Fruit fly (Drosophila melanogaster) whole organism, embryonic: ENCODE results near the gene Pnn.

Source experiments
- Antp ChIP-seq: fragments of 200-800 bp; sonication (Bioruptor generic); optimal IDR thresholded peaks from 3 replicates; lab custom pipeline; 2016; ENCODE audit warnings: missing biosample characterization, missing genetic modification characterization
- BtbVII ChIP-seq: fragments of 200-800 bp; sonication (Bioruptor generic); optimal IDR thresholded peaks from 3 replicates; lab custom pipeline; 2017; ENCODE audit warnings: missing biosample characterization, mild to moderate bottlenecking, missing genetic modification characterization
- CG10543 ChIP-seq: fragments of 200-800 bp; sonication (Bioruptor generic); optimal IDR thresholded peaks from 3 replicates; lab custom pipeline; 2017; ENCODE audit warnings: missing biosample characterization, mild to moderate bottlenecking, missing genetic modification characterization, moderate library complexity
- CG12236 ChIP-seq: fragments of 200-800 bp; sonication (Bioruptor generic); optimal IDR thresholded peaks from 2 replicates; lab custom pipeline; 2016; ENCODE audit warnings: missing biosample characterization, missing genetic modification characterization
- CG14014 ChIP-seq: fragments of 200-800 bp; sonication (Bioruptor generic); IDR thresholded peaks from 2 replicates; pipeline ENCODE4 v1.3.6; 2022; ENCODE audit warnings: missing biosample characterization, missing genetic modification characterization
- CG1529 ChIP-seq: fragments of 200-800 bp; sonication (Bioruptor generic); optimal IDR thresholded peaks from 3 replicates; lab custom pipeline; 2018; ENCODE audit warnings: missing biosample characterization, missing genetic modification characterization
- CG18764 ChIP-seq: fragments of 200-800 bp; sonication (Bioruptor generic); optimal IDR thresholded peaks from 3 replicates; lab custom pipeline; 2016; ENCODE audit warnings: missing biosample characterization, missing genetic modification characterization
- CG2129 ChIP-seq: fragments of 200-800 bp; sonication (Bioruptor generic); IDR thresholded peaks from 2 replicates; pipeline ENCODE4 v1.3.6; 2022; ENCODE audit warnings: missing biosample characterization, missing genetic modification characterization; ENCODE audit not compliant: partially characterized antibody
- CG2678 ChIP-seq: fragments of 200-800 bp; sonication (Bioruptor generic); optimal IDR thresholded peaks from 3 replicates; lab custom pipeline; 2019; ENCODE audit warnings: missing biosample characterization, mild to moderate bottlenecking, missing genetic modification characterization, moderate library complexity
- CG32772 ChIP-seq: fragments of 200-800 bp; sonication (Bioruptor generic); IDR thresholded peaks from 2 replicates; pipeline ENCODE4 v1.3.6; 2022; ENCODE audit warnings: missing biosample characterization, missing genetic modification characterization
- CG3281 ChIP-seq: fragments of 200-800 bp; sonication (Bioruptor generic); optimal IDR thresholded peaks from 3 replicates; lab custom pipeline; 2017; ENCODE audit warnings: missing biosample characterization, mild to moderate bottlenecking, missing genetic modification characterization
- CG3407 ChIP-seq: fragments of 200-800 bp; sonication (Bioruptor generic); optimal IDR thresholded peaks from 2 replicates; lab custom pipeline; 2018; ENCODE audit warnings: missing biosample characterization, mild to moderate bottlenecking, missing genetic modification characterization
- CG4820 ChIP-seq: fragments of 200-800 bp; sonication (Bioruptor generic); optimal IDR thresholded peaks from 3 replicates; lab custom pipeline; 2016; ENCODE audit warnings: missing biosample characterization, missing genetic modification characterization
- CG6689 ChIP-seq: fragments of 200-800 bp; sonication (Bioruptor generic); IDR thresholded peaks from 2 replicates; pipeline ENCODE4 v1.3.6; 2022; ENCODE audit warnings: missing biosample characterization, missing genetic modification characterization
- CG6791 ChIP-seq: fragments of 200-800 bp; sonication (Bioruptor generic); IDR thresholded peaks from 3 replicates; pipeline ENCODE4 v1.3.6; 2022; ENCODE audit warnings: missing biosample characterization, missing genetic modification characterization; ENCODE audit not compliant: partially characterized antibody
- CG7556 ChIP-seq: fragments of 200-800 bp; sonication (Bioruptor generic); optimal IDR thresholded peaks from 2 replicates; lab custom pipeline; 2017; ENCODE audit warnings: missing biosample characterization, mild to moderate bottlenecking, missing genetic modification characterization
- CG9609 ChIP-seq: fragments of 200-800 bp; sonication (Bioruptor generic); optimal IDR thresholded peaks from 3 replicates; lab custom pipeline; 2016; ENCODE audit warnings: missing biosample characterization, missing genetic modification characterization
- CG9876 ChIP-seq: fragments of 200-800 bp; sonication (Bioruptor generic); optimal IDR thresholded peaks from 2 replicates; lab custom pipeline; 2016; ENCODE audit warnings: missing biosample characterization, missing genetic modification characterization
- Chrac-16 ChIP-seq: fragments of 200-800 bp; sonication (Bioruptor generic); optimal IDR thresholded peaks from 3 replicates; lab custom pipeline; 2016; ENCODE audit warnings: missing biosample characterization, missing genetic modification characterization
- Dbx ChIP-seq: fragments of 200-800 bp; sonication (Bioruptor generic); IDR thresholded peaks from 3 replicates; pipeline ENCODE4 v1.3.6; 2022; ENCODE audit warnings: missing biosample characterization, missing genetic modification characterization
- Dip2 ChIP-seq: fragments of 200-800 bp; sonication (Bioruptor generic); IDR thresholded peaks from 2 replicates; pipeline ENCODE4 v1.3.6; 2022; ENCODE audit warnings: missing biosample characterization, missing genetic modification characterization
- H2.0 ChIP-seq: fragments of 200-800 bp; sonication (Bioruptor generic); IDR thresholded peaks from 2 replicates; pipeline ENCODE4 v1.3.6; 2022; ENCODE audit warnings: missing biosample characterization, missing genetic modification characterization
- Lhr ChIP-seq: fragments of 200-800 bp; sonication (Bioruptor generic); optimal IDR thresholded peaks from 3 replicates; lab custom pipeline; 2017; ENCODE audit warnings: mild to moderate bottlenecking, missing biosample characterization, missing genetic modification reagents, missing genetic modification characterization
- MTF-1 ChIP-seq: fragments of 200-800 bp; sonication (Bioruptor generic); optimal IDR thresholded peaks from 2 replicates; lab custom pipeline; 2018; ENCODE audit warnings: missing biosample characterization, mild to moderate bottlenecking, missing genetic modification characterization, borderline replicate concordance
- Oaz ChIP-seq: fragments of 200-800 bp; sonication (Bioruptor generic); IDR thresholded peaks from 2 replicates; pipeline ENCODE4 v1.3.6; 2022; ENCODE audit warnings: missing biosample characterization, missing genetic modification characterization
- PHDP ChIP-seq: fragments of 200-800 bp; sonication (Bioruptor generic); optimal IDR thresholded peaks from 3 replicates; lab custom pipeline; 2018; ENCODE audit warnings: missing biosample characterization, mild to moderate bottlenecking, missing genetic modification characterization, moderate library complexity
- Usf ChIP-seq: fragments of 200-800 bp; sonication (Bioruptor generic); optimal IDR thresholded peaks from 2 replicates; lab custom pipeline; 2017; ENCODE audit warnings: missing genotype, missing biosample characterization, missing genetic modification characterization
- Xbp1 ChIP-seq: fragments of 200-800 bp; sonication (Bioruptor generic); optimal IDR thresholded peaks from 3 replicates; lab custom pipeline; 2016; ENCODE audit warnings: missing biosample characterization, mild to moderate bottlenecking, missing genetic modification characterization
- YL-1 ChIP-seq: fragments of 200-800 bp; sonication (Bioruptor generic); optimal IDR thresholded peaks from 3 replicates; lab custom pipeline; 2017; ENCODE audit warnings: missing biosample characterization, mild to moderate bottlenecking, missing genetic modification characterization
- ash1 ChIP-seq: fragments of 200-800 bp; sonication (Bioruptor generic); optimal IDR thresholded peaks from 2 replicates; lab custom pipeline; 2018; ENCODE audit warnings: missing biosample characterization, mild to moderate bottlenecking, missing genetic modification characterization
- da ChIP-seq: fragments of 200-800 bp; sonication (Bioruptor generic); optimal IDR thresholded peaks from 2 replicates; lab custom pipeline; 2016; ENCODE audit warnings: missing biosample characterization, missing genetic modification characterization
- dan ChIP-seq: fragments of 200-800 bp; sonication (Bioruptor generic); IDR thresholded peaks from 2 replicates; pipeline ENCODE4 v1.3.6; 2022; ENCODE audit warnings: missing biosample characterization, missing genetic modification characterization
- fd96Cb ChIP-seq: fragments of 200-800 bp; sonication (Bioruptor generic); optimal IDR thresholded peaks from 2 replicates; lab custom pipeline; 2018; ENCODE audit warnings: missing biosample characterization, mild to moderate bottlenecking, missing genetic modification characterization, moderate library complexity
- gcm ChIP-seq: fragments of 200-800 bp; sonication (Bioruptor generic); optimal IDR thresholded peaks from 2 replicates; lab custom pipeline; 2019; ENCODE audit warnings: missing biosample characterization, mild to moderate bottlenecking, missing genetic modification characterization, moderate library complexity
- gsb-n ChIP-seq: fragments of 200-800 bp; sonication (Bioruptor generic); optimal IDR thresholded peaks from 3 replicates; lab custom pipeline; 2018; ENCODE audit warnings: missing biosample characterization, mild to moderate bottlenecking, missing genetic modification characterization
- h ChIP-seq: fragments of >200 bp; optimal IDR thresholded peaks from 2 replicates; lab custom pipeline; 2017
- ham ChIP-seq: fragments of 200-800 bp; sonication (Bioruptor generic); IDR thresholded peaks from 2 replicates; pipeline ENCODE4 v1.3.6; 2022; ENCODE audit warnings: missing biosample characterization, missing genetic modification characterization
- ind ChIP-seq: fragments of 200-800 bp; sonication (Bioruptor generic); optimal IDR thresholded peaks from 3 replicates; lab custom pipeline; 2016; ENCODE audit warnings: missing biosample characterization, missing genetic modification characterization
- jing ChIP-seq: fragments of 200-800 bp; sonication (Bioruptor generic); optimal IDR thresholded peaks from 2 replicates; lab custom pipeline; 2018; ENCODE audit warnings: missing biosample characterization, mild to moderate bottlenecking, missing genetic modification characterization
- klu ChIP-seq: fragments of 200-800 bp; sonication (Bioruptor generic); IDR thresholded peaks from 2 replicates; pipeline ENCODE4 v1.3.6; 2022; ENCODE audit warnings: missing biosample characterization, missing genetic modification characterization
- lbe ChIP-seq: fragments of 200-800 bp; sonication (Bioruptor generic); optimal IDR thresholded peaks from 2 replicates; lab custom pipeline; 2016; ENCODE audit warnings: missing biosample characterization, mild to moderate bottlenecking, missing genetic modification characterization
- maf-S ChIP-seq: fragments of 200-800 bp; sonication (Bioruptor generic); optimal IDR thresholded peaks from 2 replicates; lab custom pipeline; 2016; ENCODE audit warnings: missing biosample characterization, missing genetic modification characterization
- onecut ChIP-seq: fragments of 200-800 bp; sonication (Bioruptor generic); IDR thresholded peaks from 2 replicates; pipeline ENCODE4 v1.3.6; 2022; ENCODE audit warnings: missing biosample characterization, missing genetic modification characterization
- pan ChIP-seq, 4 experiments: fragments of >200 bp in 3 of 4; fragments of 200-800 bp in 1 of 4; sonication (Bioruptor generic) in 1 of 4; optimal IDR thresholded peaks in 3 of 4; IDR thresholded peaks in 1 of 4; 2 replicates each; pipeline versions ENCODE4 v1.3.6 to Lab custom; 2017 to 2022; ENCODE audit warnings: missing biosample characterization in 2 of 4, missing genetic modification characterization in 2 of 4, mixed read lengths in 1 of 4
- pb ChIP-seq: fragments of 200-800 bp; sonication (Bioruptor generic); optimal IDR thresholded peaks from 3 replicates; lab custom pipeline; 2016; ENCODE audit warnings: missing biosample characterization, missing genetic modification characterization
- sc ChIP-seq, 3 experiments: fragments of >200 bp in 2 of 3; fragments of 200-800 bp in 1 of 3; sonication (Bioruptor generic) in 1 of 3; optimal IDR thresholded peaks; 2 replicates in 2 of 3; 3 replicates in 1 of 3; lab custom pipeline; 2017; ENCODE audit warnings: mild to moderate bottlenecking in 1 of 3, missing biosample characterization in 1 of 3, missing genetic modification characterization in 1 of 3, missing genetic modification reagents in 1 of 3
- sqz ChIP-seq: fragments of 200-800 bp; sonication (Bioruptor generic); optimal IDR thresholded peaks from 3 replicates; lab custom pipeline; 2018; ENCODE audit warnings: missing biosample characterization, mild to moderate bottlenecking, missing genetic modification characterization
- vvl ChIP-seq: fragments of 200-800 bp; sonication (Bioruptor generic); IDR thresholded peaks from 2 replicates; pipeline ENCODE4 v1.3.6; 2022; ENCODE audit warnings: missing biosample characterization, missing genetic modification characterization
- wek ChIP-seq: fragments of 200-800 bp; sonication (Bioruptor generic); optimal IDR thresholded peaks from 3 replicates; lab custom pipeline; 2018; ENCODE audit warnings: missing biosample characterization, mild to moderate bottlenecking, missing genetic modification characterization, moderate library complexity
- z ChIP-seq: fragments of 200-800 bp; sonication (Bioruptor generic); IDR thresholded peaks from 3 replicates; pipeline ENCODE4 v1.3.6; 2022; ENCODE audit warnings: missing biosample characterization, missing genetic modification characterization

Pnn gene

dm6 chr3R:9777941-9778360, 37.3 kb downstream of the Pnn start, which contains the start of gene RpS29 (continued):
- TF ChIP-seq CG6791 (GFP tag; lab: Robert Waterston, UW) (peak; percentile 97), CG18764 (GFP tag; lab: Kevin White, UChicago) (peak; percentile 76), Chrac-16 (GFP tag; lab: Kevin White, UChicago) (peak; percentile 83), CG3407 (GFP tag; lab: Kevin White, UChicago) (peak; percentile 48), Lhr (GFP tag; lab: Kevin White, UChicago) (peak; percentile 90), jing (no peak), onecut (peak; percentile 65; the same call in 1 of the 2 replicates), z (GFP tag; lab: Robert Waterston, UW) (no peak), CG3281 (GFP tag; lab: Kevin White, UChicago) (peak; percentile 85), pan (optimal IDR thresholded peaks at IDR 0.05; lab: Kevin White, UChicago) (no peak), pan (GFP tag; optimal IDR thresholded peaks at IDR 0.05 in 1 of 2, IDR thresholded peaks at IDR 0.05 in 1 of 2) (peak in 1 of 2 experiments; percentile 76), ind (GFP tag; lab: Kevin White, UChicago) (peak; percentile 83), CG7556 (GFP tag; lab: Kevin White, UChicago) (peak; percentile 45), dan (GFP tag; lab: Robert Waterston, UW) (no peak), sqz (peak; percentile 75), CG32772 (peak; percentile 74), CG2129 (peak; percentile 84), Usf (GFP tag; lab: Kevin White, UChicago) (peak; percentile 58), maf-S (GFP tag; lab: Kevin White, UChicago) (peak; percentile 84), gcm (peak; percentile 74), H2.0 (GFP tag; lab: Robert Waterston, UW) (peak; percentile 74), Dbx (peak; percentile 93), h (lab: Kevin White, UChicago) (no peak), CG14014 (GFP tag; lab: Robert Waterston, UW) (peak; percentile 79), YL-1 (peak; percentile 99), PHDP (tag; lab: Kevin White, UChicago) (peak; percentile 67), CG12236 (GFP tag; lab: Kevin White, UChicago) (peak; percentile 42), CG9876 (peak; percentile 91), ham (GFP tag; lab: Robert Waterston, UW) (no peak), gsb-n (peak; percentile 54), MTF-1 (GFP tag; lab: Kevin White, UChicago) (peak; percentile 79), klu (peak; percentile 31; the same call in 1 of the 2 replicates), BtbVII (GFP tag; lab: Kevin White, UChicago) (peak; percentile 78), Antp (GFP tag; lab: Kevin White, UChicago) (peak; percentile 91), sc (optimal IDR thresholded peaks at IDR 0.05; lab: Kevin White, UChicago) (no peak), sc (GFP tag; optimal IDR thresholded peaks at IDR 0.05; lab: Kevin White, UChicago) (no peak), CG2678 (tag; lab: Kevin White, UChicago) (peak; percentile 68), wek (peak; percentile 68), CG6689 (peak; percentile 28; the same call in 1 of the 2 replicates), CG4820 (GFP tag; lab: Kevin White, UChicago) (peak; percentile 52), CG1529 (GFP tag; lab: Kevin White, UChicago) (peak; percentile 32), CG9609 (GFP tag; lab: Kevin White, UChicago) (peak; percentile 88), ash1 (peak; percentile 89), da (GFP tag; lab: Kevin White, UChicago) (peak; percentile 52), Xbp1 (GFP tag; lab: Kevin White, UChicago) (peak; percentile 85), lbe (GFP tag; lab: Kevin White, UChicago) (peak; percentile 58), CG10543 (GFP tag; lab: Kevin White, UChicago) (peak; percentile 93), Dip2 (no peak), fd96Cb (peak; percentile 8), pb (GFP tag; lab: Kevin White, UChicago) (peak; percentile 78), Oaz (GFP tag; lab: Robert Waterston, UW) (peak; percentile 31; the same call in 1 of the 2 replicates), vvl (peak; percentile 90)
